Fruit fly (Drosophila melanogaster): ENCODE data around the gene CG14421.

Gene CG14421

DNA sequence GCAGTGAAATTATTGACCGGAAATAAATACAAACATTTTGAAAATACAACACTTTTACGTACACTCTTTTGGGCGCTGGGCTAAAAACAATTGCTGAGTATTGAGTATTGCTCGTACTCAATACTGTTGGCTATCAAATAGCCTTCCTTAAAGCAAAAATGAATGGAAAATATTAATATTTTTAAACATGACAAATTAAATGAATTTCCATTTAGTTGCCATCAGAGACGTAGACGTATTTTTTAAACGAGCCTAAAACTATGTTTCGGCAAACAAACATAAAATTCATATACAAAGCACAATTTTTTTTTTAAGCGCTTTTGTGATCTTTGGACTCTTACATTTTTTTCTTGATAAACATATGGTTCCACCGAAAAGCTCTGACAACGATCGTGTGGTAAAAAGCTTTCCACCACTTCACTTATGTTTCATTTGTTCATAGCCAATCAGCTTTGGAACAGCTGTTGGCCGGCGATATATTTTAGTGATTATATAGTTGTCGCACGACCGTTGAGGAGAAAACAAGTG is 6.4 kb downstream of the CG14421 start, which contains the start of gene CG3603 (continued):
- TF ChIP-seq CG12744 (GFP tag; optimal IDR thresholded peaks at IDR 0.05) (no peak), CG15269 (tag; optimal IDR thresholded peaks at IDR 0.05) (peak; percentile 25), CG4854 (GFP tag; optimal IDR thresholded peaks at IDR 0.05) (no peak), CG6254 (GFP tag; optimal IDR thresholded peaks at IDR 0.05) (no peak), CG8089 (GFP tag; optimal IDR thresholded peaks at IDR 0.05) (no peak), sr (GFP tag; IDR thresholded peaks at IDR 0.05) (no peak), CG17359 (tag; optimal IDR thresholded peaks at IDR 0.05) (peak; percentile 76), zfh2 (GFP tag; optimal IDR thresholded peaks at IDR 0.05) (no peak), ci (GFP tag; IDR thresholded peaks at IDR 0.05) (no peak), CG11398 (GFP tag; optimal IDR thresholded peaks at IDR 0.05) (no peak), CG12155 (GFP tag; optimal IDR thresholded peaks at IDR 0.05) (no peak), en (GFP tag; optimal IDR thresholded peaks at IDR 0.05) (no peak), zf30C (GFP tag; optimal IDR thresholded peaks at IDR 0.05) (no peak), D19B (GFP tag; optimal IDR thresholded peaks at IDR 0.05) (no peak), CG3065 (GFP tag; optimal IDR thresholded peaks at IDR 0.05) (no peak), CG2199 (GFP tag; IDR thresholded peaks at IDR 0.05) (no peak)

DNA sequence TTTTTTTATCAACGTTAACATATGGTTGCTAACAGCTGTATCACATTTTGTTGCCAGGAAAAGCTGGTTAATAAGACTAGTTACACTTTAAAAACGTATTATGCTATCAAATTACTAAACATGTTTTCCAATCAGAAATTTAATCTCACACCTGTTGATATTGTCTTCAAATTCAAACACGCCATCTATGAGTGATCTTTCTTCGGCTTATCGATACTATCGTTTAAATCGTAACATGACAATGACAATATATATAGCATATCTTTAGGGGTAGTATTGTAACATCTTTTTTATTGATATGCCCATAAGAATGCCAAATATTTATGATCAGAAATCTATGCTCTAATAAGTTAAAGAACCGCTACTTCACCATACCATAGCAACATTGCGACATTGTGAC is 7.9 kb downstream of the CG14421 start:
- TF ChIP-seq Med (GFP tag) (peak; percentile 62), CG6791 (GFP tag; IDR thresholded peaks at IDR 0.05; ENCODE audit: partially characterized antibody) (peak; percentile 72), knrl (GFP tag; IDR thresholded peaks at IDR 0.05; ENCODE audit: partially characterized antibody) (peak; percentile 69), CTCF (GFP tag; optimal IDR thresholded peaks at IDR 0.05) (peak; percentile 94), Bgb (GFP tag; IDR thresholded peaks at IDR 0.05; ENCODE audit: partially characterized antibody) (peak; percentile 72), BEAF-32 (GFP tag; optimal IDR thresholded peaks at IDR 0.05) (peak; percentile 72), amos (GFP tag; IDR thresholded peaks at IDR 0.05; ENCODE audit: partially characterized antibody) (peak; percentile 82), CG15696 (tag; optimal IDR thresholded peaks at IDR 0.05) (no peak), CG10979 (tag; optimal IDR thresholded peaks at IDR 0.05) (peak; percentile 53), Dll (GFP tag; IDR thresholded peaks at IDR 0.05; ENCODE audit: partially characterized antibody) (peak; percentile 73), HmgZ (tag; optimal IDR thresholded peaks at IDR 0.05) (peak; percentile 26), sd (tag; optimal IDR thresholded peaks at IDR 0.05) (no peak), CG2199 (GFP tag; IDR thresholded peaks at IDR 0.05) (0 out of 3 replicates have a peak, but pooled peaks have one; percentile 12), Sry-δ (GFP tag; optimal IDR thresholded peaks at IDR 0.05) (peak; percentile 29), CG13287 (GFP tag; IDR thresholded peaks at IDR 0.05; ENCODE audit: partially characterized antibody) (peak; percentile 83), CG2129 (GFP tag; IDR thresholded peaks at IDR 0.05; ENCODE audit: partially characterized antibody) (peak; percentile 44), CG8478 (optimal IDR thresholded peaks at IDR 0.05) (no peak), B-H2 (GFP tag; optimal IDR thresholded peaks at IDR 0.05) (no peak), sna (GFP tag; IDR thresholded peaks at IDR 0.05; ENCODE audit: partially characterized antibody) (peak; percentile 43), kah (GFP tag; optimal IDR thresholded peaks at IDR 0.05) (peak; percentile 97), hth (optimal IDR thresholded peaks at IDR 0.05) (no peak), sim (GFP tag; IDR thresholded peaks at IDR 0.05) (no peak), fd64A (GFP tag; optimal IDR thresholded peaks at IDR 0.05) (no peak), Adf1 (GFP tag; IDR thresholded peaks at IDR 0.05) (no peak), CG34224 (GFP tag; IDR thresholded peaks at IDR 0.05; ENCODE audit: partially characterized antibody) (peak; percentile 62; the same call in 2 of the 3 replicates), Ets97D (GFP tag; optimal IDR thresholded peaks at IDR 0.05) (peak; percentile 3), CG4730 (GFP tag; IDR thresholded peaks at IDR 0.05) (no peak), pzg (GFP tag; optimal IDR thresholded peaks at IDR 0.05) (peak; percentile 7), sens (GFP tag) (peak; percentile 78), Dref (GFP tag; IDR thresholded peaks at IDR 0.05) (peak; percentile 48), Pdp1 (GFP tag; optimal IDR thresholded peaks at IDR 0.05) (peak in 1 of 2 experiments; percentile 41), bbx (GFP tag; IDR thresholded peaks at IDR 0.05; ENCODE audit: partially characterized antibody) (peak; percentile 80), al (GFP tag; IDR thresholded peaks at IDR 0.05) (no peak), CG14710 (tag; optimal IDR thresholded peaks at IDR 0.05) (peak; percentile 5), fru (optimal IDR thresholded peaks at IDR 0.05) (no peak), CG10209 (GFP tag; optimal IDR thresholded peaks at IDR 0.05) (no peak)
